Worm (Caenorhabditis elegans) whole organism, late embryonic: ENCODE data around the gene tmc-2.

Experiments used
- C08G9.2 ChIP-seq: sonication (generic microtip); optimal IDR thresholded peaks from 2 replicates; lab custom pipeline; 2016; ENCODE audit warnings: mild to moderate bottlenecking, missing genetic modification characterization, moderate library complexity, missing compliant biosample characterization
- C38D4.7 ChIP-seq: fragments of 200-800 bp; sonication (Bioruptor generic); optimal IDR thresholded peaks from 2 replicates; lab custom pipeline; 2018; ENCODE audit warnings: mild to moderate bottlenecking, missing genetic modification characterization, moderate library complexity, missing compliant biosample characterization
- K02D7.2 ChIP-seq: sonication (generic microtip); optimal IDR thresholded peaks from 2 replicates; lab custom pipeline; 2017; ENCODE audit warnings: mild to moderate bottlenecking, missing genetic modification characterization, missing compliant biosample characterization
- K09A11.1 ChIP-seq: sonication (generic microtip); optimal IDR thresholded peaks from 2 replicates; lab custom pipeline; 2017; ENCODE audit warnings: antibody characterized with exemption, mild to moderate bottlenecking, missing genetic modification characterization, missing compliant biosample characterization; ENCODE audit not compliant: insufficient read depth
- ahr-1 ChIP-seq: sonication (generic microtip); optimal IDR thresholded peaks from 2 replicates; lab custom pipeline; 2016; ENCODE audit warnings: missing genetic modification characterization, missing compliant biosample characterization
- ama-1 ChIP-seq: fragments of 150-350 bp; optimal IDR thresholded peaks from 2 replicates; lab custom pipeline; 2014
- ceh-18 ChIP-seq: sonication (generic microtip); optimal IDR thresholded peaks from 2 replicates; lab custom pipeline; 2016; ENCODE audit warnings: missing genetic modification characterization, missing compliant biosample characterization
- ceh-19 ChIP-seq: fragments of 200-800 bp; sonication (Bioruptor generic); optimal IDR thresholded peaks from 2 replicates; lab custom pipeline; 2018; ENCODE audit warnings: mild to moderate bottlenecking, missing genetic modification characterization, missing compliant biosample characterization
- ceh-30 ChIP-seq: fragments of 150-350 bp; optimal IDR thresholded peaks from 2 replicates; lab custom pipeline; 2014; ENCODE audit warnings: missing biosample characterization, missing genetic modification characterization
- ceh-34 ChIP-seq: sonication (generic microtip); optimal IDR thresholded peaks from 2 replicates; lab custom pipeline; 2016; ENCODE audit warnings: mild to moderate bottlenecking, missing genetic modification characterization, missing compliant biosample characterization
- ceh-45 ChIP-seq: fragments of 200-800 bp; sonication (Bioruptor generic); IDR thresholded peaks from 2 replicates; pipeline ENCODE4 v1.3.6; 2022; ENCODE audit warnings: missing genetic modification reagents, missing genetic modification characterization, missing compliant biosample characterization
- ceh-48 ChIP-seq: sonication (generic microtip); optimal IDR thresholded peaks from 2 replicates; lab custom pipeline; 2016; ENCODE audit warnings: missing genetic modification characterization, inconsistent platforms, missing compliant biosample characterization
- ceh-6 ChIP-seq: fragments of 200-800 bp; sonication (Bioruptor generic); optimal IDR thresholded peaks from 2 replicates; lab custom pipeline; 2018; ENCODE audit warnings: mild to moderate bottlenecking, missing genetic modification characterization, missing compliant biosample characterization
- ceh-9 ChIP-seq: sonication (generic microtip); optimal IDR thresholded peaks from 2 replicates; lab custom pipeline; 2016; ENCODE audit warnings: mild to moderate bottlenecking, missing genetic modification characterization, inconsistent platforms, missing compliant biosample characterization
- elt-2 ChIP-seq: sonication (generic microtip); optimal IDR thresholded peaks from 2 replicates; lab custom pipeline; 2016; ENCODE audit warnings: missing genetic modification reagents, missing genetic modification characterization, missing compliant biosample characterization
- elt-4 ChIP-seq: sonication (generic microtip); optimal IDR thresholded peaks from 2 replicates; lab custom pipeline; 2016; ENCODE audit warnings: missing genetic modification characterization, missing compliant biosample characterization
- ets-4 ChIP-seq: sonication (generic microtip); optimal IDR thresholded peaks from 2 replicates; lab custom pipeline; 2016; ENCODE audit warnings: missing genetic modification characterization, missing compliant biosample characterization
- fax-1 ChIP-seq: sonication (generic microtip); optimal IDR thresholded peaks from 2 replicates; lab custom pipeline; 2016; ENCODE audit warnings: missing genotype, missing genetic modification characterization, missing compliant biosample characterization
- fkh-10 ChIP-seq: fragments of 150-350 bp; optimal IDR thresholded peaks from 2 replicates; lab custom pipeline; 2014; ENCODE audit warnings: missing biosample characterization, missing genetic modification reagents, missing genetic modification characterization
- gmeb-2 ChIP-seq: sonication (generic microtip); optimal IDR thresholded peaks from 2 replicates; lab custom pipeline; 2016; ENCODE audit warnings: missing genetic modification characterization, inconsistent platforms, missing compliant biosample characterization
- hlh-30 ChIP-seq: sonication (generic microtip); optimal IDR thresholded peaks from 2 replicates; lab custom pipeline; 2017; ENCODE audit warnings: antibody characterized with exemption, missing genetic modification characterization, missing compliant biosample characterization; ENCODE audit not compliant: insufficient read depth
- lim-6 ChIP-seq: sonication (generic microtip); optimal IDR thresholded peaks from 2 replicates; lab custom pipeline; 2016; ENCODE audit warnings: missing genetic modification characterization, missing compliant biosample characterization
- lin-11 ChIP-seq: fragments of 200-800 bp; sonication (Bioruptor generic); optimal IDR thresholded peaks from 2 replicates; lab custom pipeline; 2018; ENCODE audit warnings: mild to moderate bottlenecking, missing genetic modification characterization, missing compliant biosample characterization
- nfya-1 ChIP-seq: sonication (generic microtip); optimal IDR thresholded peaks from 2 replicates; lab custom pipeline; 2017; ENCODE audit warnings: missing genetic modification characterization, mild to moderate bottlenecking, missing compliant biosample characterization, antibody characterized with exemption, moderate library complexity
- pag-3 ChIP-seq: sonication (generic microtip); optimal IDR thresholded peaks from 2 replicates; lab custom pipeline; 2016; ENCODE audit warnings: missing compliant biosample characterization, missing genetic modification characterization, borderline replicate concordance
- pha-4 ChIP-seq: fragments of 150-350 bp; optimal IDR thresholded peaks from 2 replicates; lab custom pipeline; 2018; ENCODE audit warnings: missing biosample characterization, missing genetic modification reagents, missing genetic modification characterization
- pqm-1 ChIP-seq: sonication (generic microtip); optimal IDR thresholded peaks from 2 replicates; lab custom pipeline; 2016; ENCODE audit warnings: missing genetic modification characterization, missing compliant biosample characterization
- pros-1 ChIP-seq: fragments of 150-350 bp; optimal IDR thresholded peaks from 2 replicates; lab custom pipeline; 2014; ENCODE audit warnings: missing biosample characterization, missing genetic modification reagents, missing genetic modification characterization
- ref-2 ChIP-seq: sonication (generic microtip); optimal IDR thresholded peaks from 2 replicates; lab custom pipeline; 2016; ENCODE audit warnings: missing genetic modification characterization, missing compliant biosample characterization
- rnt-1 ChIP-seq: sonication (generic microtip); optimal IDR thresholded peaks from 2 replicates; lab custom pipeline; 2016; ENCODE audit warnings: missing genetic modification characterization, missing compliant biosample characterization
- sdc-2 ChIP-seq: sonication (generic microtip); optimal IDR thresholded peaks from 2 replicates; lab custom pipeline; 2016; ENCODE audit warnings: missing genotype, missing genetic modification characterization, missing compliant biosample characterization
- sox-2 ChIP-seq: fragments of 200-800 bp; sonication (Bioruptor generic); IDR thresholded peaks from 2 replicates; pipeline ENCODE4 v1.3.6; 2022; ENCODE audit warnings: missing genetic modification reagents, missing genetic modification characterization, missing compliant biosample characterization
- unc-42 ChIP-seq: sonication (generic microtip); optimal IDR thresholded peaks from 2 replicates; lab custom pipeline; 2016; ENCODE audit warnings: missing genotype, missing genetic modification characterization, missing compliant biosample characterization
- zip-5 ChIP-seq: sonication (generic microtip); optimal IDR thresholded peaks from 2 replicates; lab custom pipeline; 2016; ENCODE audit warnings: missing genetic modification characterization, missing compliant biosample characterization

tmc-2 gene

DNA sequence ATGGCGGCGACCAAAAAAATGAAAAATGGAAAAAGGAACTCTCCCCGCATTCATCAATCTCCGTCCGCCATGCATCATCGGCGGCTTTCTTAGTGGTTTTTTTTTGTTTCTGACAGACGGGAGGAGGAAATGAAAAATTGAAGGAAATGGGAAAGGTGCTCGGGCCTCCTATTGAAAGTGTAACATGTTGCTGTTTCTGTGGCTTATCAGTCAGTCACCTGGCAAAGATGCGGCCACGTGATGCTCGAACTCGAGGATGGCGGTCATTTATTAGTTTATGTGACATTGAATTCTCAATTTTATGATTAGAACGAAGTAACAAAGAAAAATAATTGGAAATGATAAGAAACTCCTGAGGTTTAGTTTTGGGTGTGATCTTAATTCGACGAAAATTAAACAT, 38.9 kb upstream of the tmc-2 start:
- TF ChIP-seq sox-2 (GFP tag; lab: Robert Waterston, UW) = no peak
- TF ChIP-seq hlh-30 (tag; lab: Kevin White, UChicago) = peak; percentile 38

DNA sequence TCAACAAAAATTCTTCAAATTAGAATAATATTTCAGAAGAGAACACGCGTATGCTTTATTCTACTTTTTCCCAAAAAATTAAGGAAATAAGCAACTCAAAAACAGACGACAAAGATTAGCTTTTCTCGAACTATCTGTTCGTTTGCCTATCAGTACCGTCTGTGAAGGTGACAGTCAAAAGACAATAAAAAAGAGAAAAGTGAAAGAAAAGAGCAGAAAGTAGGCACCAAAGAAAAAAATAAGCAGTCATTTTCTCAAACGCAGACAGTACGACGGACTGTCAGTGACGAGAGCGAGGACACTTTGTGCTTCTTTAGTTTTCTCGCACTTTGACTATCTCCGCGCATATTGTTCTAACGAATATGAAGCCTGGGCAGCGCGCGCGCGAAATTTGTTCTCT, 37.0 kb upstream of the tmc-2 start:
- TF ChIP-seq ceh-6 (no peak), elt-2 (no peak), ets-4 (tag; lab: Kevin White, UChicago) (no peak), C38D4.7 (GFP tag; lab: Kevin White, UChicago) (no peak), pha-4 (no peak), ceh-9 (tag; lab: Kevin White, UChicago) (no peak), nfya-1 (tag; lab: Kevin White, UChicago) (no peak), sox-2 (GFP tag; lab: Robert Waterston, UW) (no peak), hlh-30 (tag; lab: Kevin White, UChicago) (no peak), pros-1 (no peak), pag-3 (tag; lab: Kevin White, UChicago) (no peak), C08G9.2 (no peak), ceh-18 (tag; lab: Kevin White, UChicago) (no peak), rnt-1 (tag; lab: Kevin White, UChicago) (no peak)

DNA sequence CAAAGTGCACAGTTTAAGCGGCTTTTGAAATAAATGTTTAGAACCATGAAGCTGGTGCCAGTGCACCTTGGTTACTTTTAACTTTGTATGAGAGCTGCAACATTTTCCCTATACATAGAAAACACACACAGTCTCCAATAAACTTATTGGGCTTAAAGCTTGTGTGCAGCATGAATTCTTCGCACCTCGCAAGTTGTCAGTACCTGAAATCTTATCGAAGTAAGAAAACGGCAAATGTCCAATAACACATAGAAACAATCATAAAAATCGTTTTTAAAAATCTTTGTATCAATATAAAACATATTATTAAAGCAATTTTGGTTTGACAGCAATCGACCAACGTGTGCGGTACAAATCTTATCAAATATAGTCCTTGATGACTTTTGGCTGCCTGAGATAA, 35.1 kb upstream of the tmc-2 start:
- no peak for TF ChIP-seq ref-2
- TF ChIP-seq zip-5 (tag; lab: Kevin White, UChicago) = no peak
- no peak for TF ChIP-seq elt-4

DNA sequence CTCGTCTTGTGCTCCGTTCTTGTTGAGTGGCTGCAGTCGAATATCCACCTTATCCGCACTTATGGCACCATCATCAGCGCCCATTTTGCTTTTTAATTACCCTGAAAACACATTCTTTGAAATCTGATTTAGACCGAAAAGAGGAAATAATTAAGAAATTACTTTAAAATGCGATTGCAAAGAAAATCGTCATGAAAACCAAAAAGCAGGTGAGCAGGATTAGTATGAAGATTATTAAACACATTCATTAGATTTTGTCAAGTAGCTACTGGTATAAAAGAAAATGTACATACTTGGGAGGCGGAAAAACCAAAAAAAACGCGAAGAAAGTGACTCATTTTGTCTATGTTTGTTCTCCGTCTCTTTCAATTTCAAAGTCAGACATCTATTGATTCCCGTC, 32.8 kb upstream of the tmc-2 start, which contains the start of gene B0416.5:
B0416.5 (minus strand) TSS at position 101 of the 400 bp plus-strand sequence.
- no peak for TF ChIP-seq K02D7.2 (tag; lab: Kevin White, UChicago)
- no peak for TF ChIP-seq ref-2
- TF ChIP-seq zip-5 (tag; lab: Kevin White, UChicago) = no peak

DNA sequence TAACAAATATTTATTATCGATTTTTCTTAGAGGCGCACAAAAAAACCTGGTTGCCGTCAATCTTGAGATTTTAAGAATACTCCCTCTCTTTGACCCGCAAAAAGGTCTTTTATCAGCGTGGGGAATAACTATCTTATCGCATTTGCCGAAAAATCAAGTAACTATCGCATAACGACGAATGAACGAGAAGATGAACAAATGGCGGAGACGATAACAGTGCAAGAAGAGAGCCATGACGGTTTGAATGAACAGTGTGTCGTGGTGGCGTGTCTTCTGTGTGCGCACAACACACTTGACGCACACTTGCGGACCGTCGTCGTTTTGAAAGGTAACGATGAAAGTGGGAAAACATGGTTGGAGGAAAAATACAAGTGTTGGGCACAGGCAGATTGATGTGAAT, 31.6 kb upstream of the tmc-2 start:
- no peak for TF ChIP-seq ceh-45 (GFP tag; lab: Robert Waterston, UW)
- TF ChIP-seq elt-2 = peak; percentile 96

DNA sequence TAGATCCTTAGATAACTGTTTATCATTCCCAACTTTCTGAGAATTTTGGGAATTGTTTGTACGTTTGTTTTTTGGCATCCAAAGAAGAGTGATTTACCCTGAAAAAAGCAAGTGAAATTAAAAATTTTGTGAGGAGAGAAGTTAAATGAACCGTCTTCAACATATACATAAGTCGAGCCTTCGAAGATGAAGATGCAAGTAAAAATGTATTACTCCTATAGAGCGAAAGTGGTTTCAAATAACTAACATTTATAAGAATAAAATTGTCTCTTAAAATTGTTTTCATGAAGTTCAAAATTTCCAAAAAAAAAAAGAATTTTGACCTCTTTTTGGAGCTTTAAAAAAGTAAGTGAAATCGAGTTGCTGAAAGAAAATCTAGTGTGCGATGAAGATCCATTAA, 28.9 kb upstream of the tmc-2 start, which contains the start of gene B0416.10:
B0416.10 (minus strand) TSS at position 101 of the 400 bp plus-strand sequence.
- TF ChIP-seq ceh-34 (tag; lab: Kevin White, UChicago) (no peak), pqm-1 (tag; lab: Kevin White, UChicago) (no peak), sox-2 (GFP tag; lab: Robert Waterston, UW) (no peak), ceh-30 (tag; lab: Kevin White, UChicago) (no peak), lim-6 (no peak), sdc-2 (tag; lab: Kevin White, UChicago) (no peak), unc-42 (tag; lab: Kevin White, UChicago) (no peak), ref-2 (no peak), gmeb-2 (tag; lab: Kevin White, UChicago) (no peak), ceh-45 (GFP tag; lab: Robert Waterston, UW) (no peak), lin-11 (no peak), ahr-1 (tag; lab: Kevin White, UChicago) (no peak), fax-1 (tag; lab: Kevin White, UChicago) (no peak), K09A11.1 (no peak), ama-1 (lab: Kevin White, UChicago) (no peak), ceh-48 (tag; lab: Kevin White, UChicago) (no peak), fkh-10 (GFP tag; lab: Kevin White, UChicago) (no peak), ceh-9 (tag; lab: Kevin White, UChicago) (no peak), ceh-19 (GFP tag; lab: Kevin White, UChicago) (no peak)
- TF ChIP-seq, all 69 proteins: peak for 0
